Fruit fly (Drosophila melanogaster) whole organism, prepupa: ENCODE measurements around the gene Prps.

ENCODE experiments used
- Blimp-1 ChIP-seq: fragments of 200-800 bp; sonication (Bioruptor generic); optimal IDR thresholded peaks from 3 replicates; lab custom pipeline; 2017; ENCODE audit warnings: missing biosample characterization, missing genetic modification characterization, mild to moderate bottlenecking, moderate library complexity, missing genetic modification reagents
- CG11294 ChIP-seq: fragments of 200-800 bp; sonication (Bioruptor generic); IDR thresholded peaks from 2 replicates; pipeline ENCODE4 v1.3.6; 2022; ENCODE audit warnings: missing biosample characterization, missing genetic modification characterization
- CG11762 ChIP-seq: fragments of 200-800 bp; sonication (Bioruptor generic); optimal IDR thresholded peaks from 3 replicates; lab custom pipeline; 2016; ENCODE audit warnings: missing biosample characterization, missing genetic modification characterization; ENCODE audit not compliant: insufficient read depth
- CG15336 ChIP-seq: fragments of 200-800 bp; sonication (Bioruptor generic); IDR thresholded peaks from 2 replicates; pipeline ENCODE4 v1.3.6; 2022; ENCODE audit warnings: missing biosample characterization, missing genetic modification characterization
- CG1621 ChIP-seq: fragments of 200-800 bp; sonication (Bioruptor generic); optimal IDR thresholded peaks from 3 replicates; lab custom pipeline; 2018; ENCODE audit warnings: missing biosample characterization, mild to moderate bottlenecking, missing genetic modification characterization
- CG16779 ChIP-seq: fragments of 200-800 bp; sonication (Bioruptor generic); optimal IDR thresholded peaks from 3 replicates; lab custom pipeline; 2017; ENCODE audit warnings: missing biosample characterization, mild to moderate bottlenecking, missing genetic modification characterization
- CG3032 ChIP-seq: fragments of 200-800 bp; optimal IDR thresholded peaks from 2 replicates; lab custom pipeline; 2019; ENCODE audit warnings: missing biosample characterization, mild to moderate bottlenecking, missing genetic modification characterization, moderate library complexity
- CG31627 ChIP-seq: fragments of 200-800 bp; sonication (Bioruptor generic); optimal IDR thresholded peaks from 3 replicates; lab custom pipeline; 2016; ENCODE audit warnings: missing biosample characterization, missing genetic modification characterization
- CG32006 ChIP-seq: fragments of 200-800 bp; sonication (Bioruptor generic); optimal IDR thresholded peaks from 3 replicates; lab custom pipeline; 2017; ENCODE audit warnings: missing biosample characterization, mild to moderate bottlenecking, missing genetic modification characterization
- CG3919 ChIP-seq: fragments of 200-800 bp; sonication (Bioruptor generic); optimal IDR thresholded peaks from 3 replicates; lab custom pipeline; 2016; ENCODE audit warnings: missing biosample characterization, missing genetic modification characterization
- CG4318 ChIP-seq: fragments of 200-800 bp; sonication (Bioruptor generic); optimal IDR thresholded peaks from 3 replicates; lab custom pipeline; 2017; ENCODE audit warnings: missing biosample characterization, mild to moderate bottlenecking, missing genetic modification characterization
- CG6163 ChIP-seq: fragments of 200-800 bp; sonication (Bioruptor generic); IDR thresholded peaks from 3 replicates; pipeline ENCODE4 v1.3.6; 2022; ENCODE audit warnings: missing biosample characterization, missing genetic modification characterization
- CG6276 ChIP-seq: fragments of 200-800 bp; sonication (Bioruptor generic); optimal IDR thresholded peaks from 2 replicates; lab custom pipeline; 2017; ENCODE audit warnings: missing biosample characterization, mild to moderate bottlenecking, missing genetic modification characterization
- CG6808 ChIP-seq: fragments of 200-800 bp; sonication (Bioruptor generic); optimal IDR thresholded peaks from 3 replicates; lab custom pipeline; 2017; ENCODE audit warnings: missing biosample characterization, missing genetic modification characterization, mild to moderate bottlenecking, moderate library complexity, missing genetic modification reagents
- CG6854 ChIP-seq: fragments of 200-800 bp; sonication (Bioruptor generic); optimal IDR thresholded peaks from 2 replicates; lab custom pipeline; 2017; ENCODE audit warnings: missing biosample characterization, mild to moderate bottlenecking, missing genetic modification characterization
- CG7368 ChIP-seq: fragments of 200-800 bp; sonication (Bioruptor generic); optimal IDR thresholded peaks from 3 replicates; lab custom pipeline; 2016; ENCODE audit warnings: missing biosample characterization, missing genetic modification characterization
- CG8119 ChIP-seq: fragments of 200-800 bp; sonication (Bioruptor generic); IDR thresholded peaks from 3 replicates; pipeline ENCODE4 v1.3.6; 2022; ENCODE audit warnings: missing biosample characterization, missing genetic modification characterization
- CG8319 ChIP-seq: fragments of 200-800 bp; sonication (Bioruptor generic); optimal IDR thresholded peaks from 3 replicates; lab custom pipeline; 2016; ENCODE audit warnings: missing biosample characterization, missing genetic modification characterization
- Eip93F ChIP-seq: fragments of 200-800 bp; sonication (Bioruptor generic); optimal IDR thresholded peaks from 2 replicates; lab custom pipeline; 2016; ENCODE audit warnings: missing biosample characterization, mild to moderate bottlenecking, missing genetic modification characterization
- Ets96B ChIP-seq: fragments of 200-800 bp; optimal IDR thresholded peaks from 2 replicates; lab custom pipeline; 2019; ENCODE audit warnings: missing biosample characterization, mild to moderate bottlenecking, missing genetic modification characterization, moderate library complexity
- Gug ChIP-seq: fragments of 200-800 bp; sonication (Bioruptor generic); IDR thresholded peaks from 2 replicates; pipeline ENCODE4 v1.3.6; 2022; ENCODE audit warnings: missing biosample characterization, missing genetic modification characterization
- Hr4 ChIP-seq: fragments of 200-800 bp; sonication (Bioruptor generic); optimal IDR thresholded peaks from 3 replicates; lab custom pipeline; 2016; ENCODE audit warnings: missing biosample characterization, missing genetic modification characterization
- Lpt ChIP-seq: fragments of 200-800 bp; sonication (Bioruptor generic); optimal IDR thresholded peaks from 3 replicates; lab custom pipeline; 2016; ENCODE audit warnings: missing biosample characterization, missing genetic modification characterization
- Smox ChIP-seq: fragments of 200-800 bp; sonication (Bioruptor generic); optimal IDR thresholded peaks from 3 replicates; lab custom pipeline; 2016; ENCODE audit warnings: missing biosample characterization, missing genetic modification characterization
- Sox102F ChIP-seq: fragments of 200-800 bp; sonication (Bioruptor generic); optimal IDR thresholded peaks from 2 replicates; lab custom pipeline; 2016; ENCODE audit warnings: missing biosample characterization, mild to moderate bottlenecking, missing genetic modification characterization
- Sox15 ChIP-seq: fragments of 200-800 bp; sonication (Bioruptor generic); optimal IDR thresholded peaks from 3 replicates; lab custom pipeline; 2016; ENCODE audit warnings: missing biosample characterization, missing genetic modification characterization
- achi ChIP-seq: fragments of 200-800 bp; sonication (Bioruptor generic); optimal IDR thresholded peaks from 3 replicates; lab custom pipeline; 2016; ENCODE audit warnings: missing biosample characterization, missing genetic modification characterization
- acj6 ChIP-seq: fragments of 200-800 bp; sonication (Bioruptor generic); optimal IDR thresholded peaks from 3 replicates; lab custom pipeline; 2016; ENCODE audit warnings: missing biosample characterization, missing genetic modification characterization
- cyc ChIP-seq: fragments of 200-800 bp; sonication (Bioruptor generic); optimal IDR thresholded peaks from 3 replicates; lab custom pipeline; 2016; ENCODE audit warnings: missing biosample characterization, missing genetic modification characterization
- dac ChIP-seq: fragments of 200-800 bp; sonication (Bioruptor generic); optimal IDR thresholded peaks from 2 replicates; lab custom pipeline; 2017; ENCODE audit warnings: missing biosample characterization, mild to moderate bottlenecking, missing genetic modification characterization
- eg ChIP-seq: fragments of 200-800 bp; sonication (Bioruptor generic); IDR thresholded peaks from 3 replicates; pipeline ENCODE4 v1.3.6; 2022; ENCODE audit warnings: missing biosample characterization, missing genetic modification characterization
- esn ChIP-seq: fragments of 200-800 bp; sonication (Bioruptor generic); optimal IDR thresholded peaks from 2 replicates; lab custom pipeline; 2016; ENCODE audit warnings: missing biosample characterization, mild to moderate bottlenecking, missing genetic modification characterization, moderate library complexity
- fd59A ChIP-seq: fragments of 200-800 bp; sonication (Bioruptor generic); optimal IDR thresholded peaks from 2 replicates; lab custom pipeline; 2017; ENCODE audit warnings: missing biosample characterization, mild to moderate bottlenecking, missing genetic modification characterization, missing genetic modification reagents
- fkh ChIP-seq: fragments of 200-800 bp; sonication (Bioruptor generic); optimal IDR thresholded peaks from 3 replicates; lab custom pipeline; 2017; ENCODE audit warnings: missing biosample characterization, mild to moderate bottlenecking, missing genetic modification characterization, moderate library complexity
- net ChIP-seq: fragments of 200-800 bp; sonication (Bioruptor generic); optimal IDR thresholded peaks from 3 replicates; lab custom pipeline; 2016; ENCODE audit warnings: missing biosample characterization, missing genetic modification characterization
- pdm3 ChIP-seq: fragments of 200-800 bp; sonication (Bioruptor generic); optimal IDR thresholded peaks from 3 replicates; lab custom pipeline; 2016; ENCODE audit warnings: missing biosample characterization, missing genetic modification characterization
- salr ChIP-seq, 2 experiments: fragments of 200-800 bp; sonication (Bioruptor generic); optimal IDR thresholded peaks; 3 replicates each; lab custom pipeline; 2016 to 2018; ENCODE audit warnings: missing biosample characterization in 2 of 2, missing genetic modification characterization in 2 of 2, mild to moderate bottlenecking in 1 of 2
- ss ChIP-seq, 2 experiments: fragments of 200-800 bp; sonication (Bioruptor generic); optimal IDR thresholded peaks; 2 replicates in 1 of 2; 3 replicates in 1 of 2; lab custom pipeline; 2017 to 2018; ENCODE audit warnings: mild to moderate bottlenecking in 2 of 2, missing biosample characterization in 2 of 2, missing genetic modification characterization in 2 of 2, moderate library complexity in 1 of 2
- svp ChIP-seq: fragments of 200-800 bp; sonication (Bioruptor generic); peaks from one replicate; lab custom pipeline; 2016; ENCODE audit warnings: missing biosample characterization, missing genetic modification characterization
- vri ChIP-seq: fragments of 200-800 bp; sonication (Bioruptor generic); optimal IDR thresholded peaks from 3 replicates; lab custom pipeline; 2016; ENCODE audit warnings: missing biosample characterization, mild to moderate bottlenecking, missing genetic modification characterization

The Prps gene

dm6 chr3L:9739629-9740028 lies 43.1 kb upstream of the Prps start (continued):
- TF ChIP-seq Lpt (GFP tag; lab: Kevin White, UChicago) (peak; percentile 16), CG3032 (tag; lab: Kevin White, UChicago) (peak; percentile 50), salr (GFP tag; optimal IDR thresholded peaks at IDR 0.05; lab: Kevin White, UChicago) (peak in 1 of 2 experiments; percentile 14), net (GFP tag; lab: Kevin White, UChicago) (no peak), vri (GFP tag; lab: Kevin White, UChicago) (no peak), Blimp-1 (GFP tag; lab: Kevin White, UChicago) (peak; percentile 47), svp (no peak), fd59A (GFP tag; lab: Kevin White, UChicago) (no peak), CG15336 (GFP tag; lab: Robert Waterston, UW) (peak; percentile 52), CG8119 (0 out of 3 replicates have a peak, but pooled peaks have one; percentile 46), CG11762 (GFP tag; lab: Kevin White, UChicago) (no peak), Ets96B (tag; lab: Kevin White, UChicago) (peak; percentile 51), CG6163 (GFP tag; lab: Robert Waterston, UW) (peak; percentile 46; the same call in 1 of the 3 replicates), Eip93F (GFP tag; lab: Kevin White, UChicago) (no peak), Sox15 (GFP tag; lab: Kevin White, UChicago) (no peak), pdm3 (GFP tag; lab: Kevin White, UChicago) (peak; percentile 24), CG31627 (GFP tag; lab: Kevin White, UChicago) (no peak)
- TF ChIP-seq, all 60 proteins: peak for 28

DNA sequence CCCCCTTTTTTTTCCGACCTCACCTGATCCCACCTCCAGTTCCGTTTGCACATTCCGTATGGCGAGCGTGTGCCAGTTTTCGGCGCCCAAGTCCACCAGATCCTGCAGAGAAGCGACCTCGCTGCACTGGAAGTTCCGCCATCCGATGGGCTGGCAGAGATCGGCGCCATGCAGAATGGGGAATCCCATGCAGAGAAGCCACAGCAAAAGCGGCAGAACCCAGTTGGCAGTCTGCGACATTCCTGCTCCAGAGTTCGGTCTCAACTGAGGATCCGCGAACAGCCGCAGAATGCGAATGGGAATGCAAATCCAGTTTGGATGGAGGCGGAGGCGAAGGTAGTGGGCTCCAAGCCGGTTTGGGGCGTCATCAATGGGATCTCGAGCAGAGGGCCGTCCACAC lies 37.1 kb upstream of the Prps start, which contains the start of gene CG6749:
TSS of gene CG6749 (minus strand) at position 245 of the 400 bp plus-strand sequence.
- 0 out of 3 replicates have a peak, but pooled peaks have one; percentile 18 for TF ChIP-seq CG8119
- TF ChIP-seq Smox, result no peak

- TF ChIP-seq Sox102F, result no peak
- peak; percentile 20 for TF ChIP-seq CG6854 (GFP tag; lab: Kevin White, UChicago)
- no peak for TF ChIP-seq Ets96B (tag; lab: Kevin White, UChicago)
- peak; percentile 19 for TF ChIP-seq esn (GFP tag; lab: Kevin White, UChicago)
- TF ChIP-seq achi (GFP tag; lab: Kevin White, UChicago), result peak; percentile 99
- peak; percentile 19 for TF ChIP-seq CG1621 (tag; lab: Kevin White, UChicago)
Measured at dm6 chr3L:9729795-9730421, 33.4 kb upstream of the Prps start, which contains the start of gene ATPsynB. TSS of gene ATPsynB (plus strand) at chr3L:9729999.

- TF ChIP-seq CG8119 (no peak), CG6276 (no peak), CG15336 (GFP tag; lab: Robert Waterston, UW) (no peak), CG6854 (GFP tag; lab: Kevin White, UChicago) (no peak), vri (GFP tag; lab: Kevin White, UChicago) (no peak), CG32006 (GFP tag; lab: Kevin White, UChicago) (no peak), Blimp-1 (GFP tag; lab: Kevin White, UChicago) (no peak), acj6 (GFP tag; lab: Kevin White, UChicago) (no peak), CG11762 (GFP tag; lab: Kevin White, UChicago) (no peak), CG4318 (GFP tag; lab: Kevin White, UChicago) (no peak)
Measured at dm6 chr3L:9726707-9727106, 30.2 kb upstream of the Prps start, which contains the start of gene Naa60. TSS of gene Naa60 (plus strand) at chr3L:9726895.

dm6 chr3L:9723108-9723507 lies 26.6 kb upstream of the Prps start, which contains the start of the genes nbs and defl:
TSS of gene nbs (minus strand) at chr3L:9723194.
TSS of gene defl (plus strand) at chr3L:9723423.
- TF ChIP-seq CG3032 (tag; lab: Kevin White, UChicago) (peak; percentile 73), dac (no peak), fkh (GFP tag; lab: Kevin White, UChicago) (no peak), CG6163 (GFP tag; lab: Robert Waterston, UW) (no peak), ss (GFP tag; optimal IDR thresholded peaks at IDR 0.05; lab: Kevin White, UChicago) (no peak), fd59A (GFP tag; lab: Kevin White, UChicago) (no peak), eg (GFP tag; lab: Robert Waterston, UW) (peak; percentile 80), CG6276 (no peak), CG32006 (GFP tag; lab: Kevin White, UChicago) (no peak), Ets96B (tag; lab: Kevin White, UChicago) (no peak), CG3919 (no peak), achi (GFP tag; lab: Kevin White, UChicago) (no peak), CG8319 (no peak), cyc (peak; percentile 70), Gug (GFP tag; lab: Robert Waterston, UW) (peak; percentile 55), CG11762 (GFP tag; lab: Kevin White, UChicago) (no peak), CG11294 (GFP tag; lab: Robert Waterston, UW) (peak; percentile 16; the same call in 1 of the 2 replicates), Lpt (GFP tag; lab: Kevin White, UChicago) (peak; percentile 26), CG6808 (GFP tag; lab: Kevin White, UChicago) (no peak), CG7368 (no peak), Hr4 (no peak), CG16779 (no peak)
